Fruit fly (Drosophila melanogaster) whole organism, prepupa: ENCODE results near the gene CG12477.

Experiments used
- CG16779 ChIP-seq: fragments of 200-800 bp; sonication (Bioruptor generic); optimal IDR thresholded peaks from 3 replicates; lab custom pipeline; 2017; ENCODE audit warnings: missing biosample characterization, mild to moderate bottlenecking, missing genetic modification characterization
- CG31627 ChIP-seq: fragments of 200-800 bp; sonication (Bioruptor generic); optimal IDR thresholded peaks from 3 replicates; lab custom pipeline; 2016; ENCODE audit warnings: missing biosample characterization, missing genetic modification characterization
- CG3919 ChIP-seq: fragments of 200-800 bp; sonication (Bioruptor generic); optimal IDR thresholded peaks from 3 replicates; lab custom pipeline; 2016; ENCODE audit warnings: missing biosample characterization, missing genetic modification characterization
- CG6792 ChIP-seq: fragments of 200-800 bp; sonication (Bioruptor generic); optimal IDR thresholded peaks from 3 replicates; lab custom pipeline; 2016; ENCODE audit warnings: missing biosample characterization, missing genetic modification characterization
- Eip78C ChIP-seq: fragments of 200-800 bp; sonication (Bioruptor generic); peaks from one replicate; lab custom pipeline; 2016; ENCODE audit warnings: missing biosample characterization, missing genetic modification characterization
- Hr38 ChIP-seq: sonication (Bioruptor generic); optimal IDR thresholded peaks from 2 replicates; lab custom pipeline; 2016; ENCODE audit warnings: missing biosample characterization, missing genetic modification characterization
- Hr39 ChIP-seq: fragments of 200-800 bp; sonication (Bioruptor generic); optimal IDR thresholded peaks from 2 replicates; lab custom pipeline; 2016; ENCODE audit warnings: missing biosample characterization, missing genetic modification characterization
- Met ChIP-seq: fragments of 200-800 bp; sonication (Bioruptor generic); optimal IDR thresholded peaks from 3 replicates; lab custom pipeline; 2016; ENCODE audit warnings: missing biosample characterization, missing genetic modification characterization
- esn ChIP-seq: fragments of 200-800 bp; sonication (Bioruptor generic); optimal IDR thresholded peaks from 2 replicates; lab custom pipeline; 2016; ENCODE audit warnings: missing biosample characterization, mild to moderate bottlenecking, missing genetic modification characterization, moderate library complexity
- net ChIP-seq: fragments of 200-800 bp; sonication (Bioruptor generic); optimal IDR thresholded peaks from 3 replicates; lab custom pipeline; 2016; ENCODE audit warnings: missing biosample characterization, missing genetic modification characterization
- pdm3 ChIP-seq: fragments of 200-800 bp; sonication (Bioruptor generic); optimal IDR thresholded peaks from 3 replicates; lab custom pipeline; 2016; ENCODE audit warnings: missing biosample characterization, missing genetic modification characterization

- no peak for TF ChIP-seq pdm3 (GFP tag; lab: Kevin White, UChicago)
- TF ChIP-seq CG3919 (GFP tag; lab: Kevin White, UChicago), result peak; percentile 67
- TF ChIP-seq CG6792, result no peak
- peak; percentile 19 for TF ChIP-seq Hr39 (GFP tag; lab: Kevin White, UChicago)
- peak; percentile 37 for TF ChIP-seq Met (GFP tag; lab: Kevin White, UChicago)
- TF ChIP-seq CG31627 (GFP tag; lab: Kevin White, UChicago), result peak; percentile 45
- no peak for TF ChIP-seq CG16779 (tag; lab: Kevin White, UChicago)
- TF ChIP-seq Hr38 (GFP tag; lab: Kevin White, UChicago), result no peak
- peak; percentile 51 for TF ChIP-seq Eip78C (GFP tag; lab: Kevin White, UChicago)
- peak; percentile 64 for TF ChIP-seq esn (GFP tag; lab: Kevin White, UChicago)
- no peak for TF ChIP-seq net (GFP tag; lab: Kevin White, UChicago)
These were observed 50.0 kb downstream of the CG12477 start, which contains the start of gene Capr for dm6 chr3L:18672986-18673633.
